Fruit fly (Drosophila melanogaster): ENCODE results near the gene CG33695.

DNA sequence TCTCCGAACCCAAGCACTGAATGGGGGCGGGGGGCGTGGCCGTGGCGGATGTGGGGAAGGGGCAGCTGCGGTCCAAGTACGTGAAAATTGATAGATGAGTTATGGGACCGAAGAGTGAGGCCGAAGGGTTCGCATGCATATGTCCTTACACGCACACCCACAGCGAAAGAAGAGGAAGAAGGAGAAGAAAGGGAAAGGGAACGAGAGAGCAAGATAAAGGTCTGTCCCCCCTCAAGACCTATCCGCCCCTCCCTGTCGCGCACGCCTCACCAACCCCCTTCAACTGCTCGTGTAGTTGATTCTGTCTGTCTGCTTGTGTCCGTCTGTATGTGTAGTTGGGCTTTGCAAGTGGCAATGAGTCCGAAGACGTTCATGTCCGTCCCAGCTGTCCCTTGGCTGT, 28.4 kb upstream of the CG33695 start:
- TF ChIP-seq Lpt (GFP tag; optimal IDR thresholded peaks at IDR 0.05) (no peak), net (GFP tag; optimal IDR thresholded peaks at IDR 0.05) (no peak), Ets96B (tag; optimal IDR thresholded peaks at IDR 0.05) (no peak)

Data from whole organism, prepupa.